Fruit fly (Drosophila melanogaster) whole organism, wandering third instar larva: ENCODE measurements around the gene CG43342.

ENCODE experiments used
- Abd-B ChIP-seq: fragments of >200 bp; optimal IDR thresholded peaks from 2 replicates; lab custom pipeline; 2017; ENCODE audit warnings: missing biosample characterization, missing genetic modification characterization
- CG32264 ChIP-seq: fragments of 200-800 bp; sonication (Bioruptor generic); optimal IDR thresholded peaks from 2 replicates; lab custom pipeline; 2016; ENCODE audit warnings: missing biosample characterization, missing genetic modification characterization
- CG9705 ChIP-seq: fragments of 200-800 bp; sonication (Bioruptor generic); optimal IDR thresholded peaks from 2 replicates; lab custom pipeline; 2018; ENCODE audit warnings: missing biosample characterization, mild to moderate bottlenecking, missing genetic modification characterization
- CrebA ChIP-seq: fragments of 200-800 bp; sonication (Bioruptor generic); optimal IDR thresholded peaks from 2 replicates; lab custom pipeline; 2016; ENCODE audit warnings: missing biosample characterization, mild to moderate bottlenecking, missing genetic modification characterization, borderline replicate concordance
- Dfd ChIP-seq: fragments of >200 bp; optimal IDR thresholded peaks from 2 replicates; lab custom pipeline; 2017; ENCODE audit warnings: missing biosample characterization, missing genetic modification characterization
- Dif ChIP-seq: fragments of 200-275, 200-300 bp; sonication (Bioruptor generic); optimal IDR thresholded peaks from 2 replicates; lab custom pipeline; 2018; ENCODE audit warnings: missing biosample characterization, missing genetic modification characterization; ENCODE audit not compliant: partially characterized antibody
- GATAd ChIP-seq: sonication (Bioruptor generic); optimal IDR thresholded peaks from 2 replicates; lab custom pipeline; 2016; ENCODE audit warnings: missing biosample characterization, missing genetic modification characterization
- HLH106 ChIP-seq: fragments of 200-800 bp; optimal IDR thresholded peaks from 3 replicates; lab custom pipeline; 2019; ENCODE audit warnings: missing biosample characterization, mild to moderate bottlenecking, missing genetic modification characterization, moderate library complexity
- Hnf4 ChIP-seq: fragments of 200-800 bp; sonication (Bioruptor generic); optimal IDR thresholded peaks from 2 replicates; lab custom pipeline; 2016; ENCODE audit warnings: missing biosample characterization, mild to moderate bottlenecking, missing genetic modification characterization
- Hr78 ChIP-seq: fragments of >200 bp; optimal IDR thresholded peaks from 2 replicates; lab custom pipeline; 2017; ENCODE audit warnings: missing biosample characterization, missing genetic modification characterization
- Hr83 ChIP-seq: fragments of 200-300 bp; sonication (Bioruptor generic); optimal IDR thresholded peaks from 2 replicates; lab custom pipeline; 2016; ENCODE audit warnings: missing biosample characterization, mild to moderate bottlenecking, missing genetic modification characterization, moderate library complexity; ENCODE audit not compliant: poor library complexity, severe bottlenecking
- Jra ChIP-seq: sonication (Bioruptor generic); optimal IDR thresholded peaks from 2 replicates; lab custom pipeline; 2016; ENCODE audit warnings: missing biosample characterization, missing genetic modification characterization
- Mio ChIP-seq: sonication (Bioruptor generic); optimal IDR thresholded peaks from 2 replicates; lab custom pipeline; 2016; ENCODE audit warnings: missing biosample characterization, missing genetic modification characterization
- Myc ChIP-seq: fragments of >200 bp; optimal IDR thresholded peaks from 2 replicates; lab custom pipeline; 2017
- N ChIP-seq: fragments of >200 bp; optimal IDR thresholded peaks from 2 replicates; lab custom pipeline; 2018; ENCODE audit warnings: missing biosample characterization, missing external identifiers, missing genetic modification characterization
- OdsH ChIP-seq: fragments of 200-800 bp; sonication (Bioruptor generic); optimal IDR thresholded peaks from 2 replicates; lab custom pipeline; 2016; ENCODE audit warnings: missing biosample characterization, mild to moderate bottlenecking, missing genetic modification characterization
- Rel ChIP-seq, 2 experiments: fragments of 200-800 bp; sonication (Bioruptor generic) in 1 of 2; optimal IDR thresholded peaks; 2 replicates in 1 of 2; 3 replicates in 1 of 2; lab custom pipeline; 2016 to 2019; ENCODE audit warnings: mild to moderate bottlenecking in 2 of 2, missing biosample characterization in 2 of 2, missing genetic modification characterization in 2 of 2, moderate library complexity in 1 of 2
- Sp1 ChIP-seq: fragments of 200-800 bp; sonication (Bioruptor generic); optimal IDR thresholded peaks from 3 replicates; lab custom pipeline; 2019; ENCODE audit warnings: missing biosample characterization, mild to moderate bottlenecking, missing genetic modification characterization, moderate library complexity
- Vsx2 ChIP-seq: fragments of 200-300, 225-300 bp; sonication (Bioruptor generic); optimal IDR thresholded peaks from 2 replicates; lab custom pipeline; 2018; ENCODE audit warnings: missing biosample characterization, missing genetic modification characterization; ENCODE audit not compliant: partially characterized antibody
- br ChIP-seq: fragments of 200-800 bp; sonication (Bioruptor generic); optimal IDR thresholded peaks from 2 replicates; lab custom pipeline; 2016; ENCODE audit warnings: missing biosample characterization, missing genetic modification characterization
- brk ChIP-seq: fragments of 200-800 bp; sonication (Bioruptor generic); optimal IDR thresholded peaks from 2 replicates; lab custom pipeline; 2016; ENCODE audit warnings: missing biosample characterization, mild to moderate bottlenecking, missing genetic modification characterization
- dl ChIP-seq, 2 experiments: fragments of 175-275, 200-275 bp in 1 of 2; fragments of 200-275 bp in 1 of 2; sonication (Bioruptor generic); optimal IDR thresholded peaks; lab custom pipeline; 2018; ENCODE audit warnings: mild to moderate bottlenecking in 2 of 2, missing biosample characterization in 2 of 2, missing genetic modification characterization in 2 of 2, moderate library complexity in 2 of 2; ENCODE audit not compliant: partially characterized antibody in 2 of 2, insufficient read depth in 1 of 2
- dmrt93B ChIP-seq: fragments of 200-800 bp; sonication (Bioruptor generic); optimal IDR thresholded peaks from 2 replicates; lab custom pipeline; 2018; ENCODE audit warnings: missing biosample characterization, mild to moderate bottlenecking, missing genetic modification characterization
- dsf ChIP-seq: sonication (Bioruptor generic); optimal IDR thresholded peaks from 2 replicates; lab custom pipeline; 2016; ENCODE audit warnings: missing biosample characterization, missing genetic modification characterization, borderline replicate concordance
- ey ChIP-seq: fragments of 200-800 bp; sonication (Bioruptor generic); optimal IDR thresholded peaks from 2 replicates; lab custom pipeline; 2016; ENCODE audit warnings: missing biosample characterization, missing genetic modification characterization
- foxo ChIP-seq, 2 experiments: fragments of 200-800 bp; sonication (Bioruptor generic); optimal IDR thresholded peaks; 2 replicates in 1 of 2; 3 replicates in 1 of 2; lab custom pipeline; 2016 to 2017; ENCODE audit warnings: missing biosample characterization in 2 of 2, missing genetic modification characterization in 2 of 2
- fru ChIP-seq: fragments of 200-800 bp; sonication (Bioruptor generic); optimal IDR thresholded peaks from 3 replicates; lab custom pipeline; 2016; ENCODE audit warnings: missing biosample characterization, mild to moderate bottlenecking, missing genetic modification characterization
- h ChIP-seq: fragments of 200-800 bp; sonication (Bioruptor generic); optimal IDR thresholded peaks from 3 replicates; lab custom pipeline; 2016; ENCODE audit warnings: missing biosample characterization, mild to moderate bottlenecking, missing genetic modification characterization
- jim ChIP-seq: fragments of 175-275, 200-325 bp; sonication (Bioruptor generic); optimal IDR thresholded peaks from 2 replicates; lab custom pipeline; 2016; ENCODE audit warnings: missing biosample characterization, mild to moderate bottlenecking, missing genetic modification characterization
- lola ChIP-seq: fragments of >200 bp; optimal IDR thresholded peaks from 2 replicates; lab custom pipeline; 2017; ENCODE audit warnings: missing biosample characterization, missing genetic modification characterization
- pan ChIP-seq: fragments of >200 bp; optimal IDR thresholded peaks from 2 replicates; lab custom pipeline; 2017
- psq ChIP-seq: fragments of 200-800 bp; sonication (Bioruptor generic); optimal IDR thresholded peaks from 3 replicates; lab custom pipeline; 2017; ENCODE audit warnings: missing biosample characterization, mild to moderate bottlenecking, missing genetic modification characterization, moderate library complexity
- rgr ChIP-seq: fragments of 200-800 bp; sonication (Bioruptor generic); optimal IDR thresholded peaks from 3 replicates; lab custom pipeline; 2016; ENCODE audit warnings: missing biosample characterization, mild to moderate bottlenecking, missing genetic modification characterization
- sage ChIP-seq: fragments of 200-800 bp; sonication (Bioruptor generic); optimal IDR thresholded peaks from 2 replicates; lab custom pipeline; 2016; ENCODE audit warnings: missing biosample characterization, mild to moderate bottlenecking, missing genetic modification characterization
- sv ChIP-seq: fragments of 200-800 bp; sonication (Bioruptor generic); optimal IDR thresholded peaks from 3 replicates; lab custom pipeline; 2016; ENCODE audit warnings: missing biosample characterization, missing genetic modification characterization
- tai ChIP-seq: sonication (Bioruptor generic); optimal IDR thresholded peaks from 2 replicates; lab custom pipeline; 2016; ENCODE audit warnings: missing biosample characterization, missing genetic modification characterization
- usp ChIP-seq: fragments of >200 bp; optimal IDR thresholded peaks from 2 replicates; lab custom pipeline; 2017; ENCODE audit warnings: missing biosample characterization, missing genetic modification characterization
- woc ChIP-seq: sonication (Bioruptor generic); optimal IDR thresholded peaks from 2 replicates; lab custom pipeline; 2016; ENCODE audit warnings: missing biosample characterization, mild to moderate bottlenecking, missing genetic modification characterization

Gene CG43342

DNA sequence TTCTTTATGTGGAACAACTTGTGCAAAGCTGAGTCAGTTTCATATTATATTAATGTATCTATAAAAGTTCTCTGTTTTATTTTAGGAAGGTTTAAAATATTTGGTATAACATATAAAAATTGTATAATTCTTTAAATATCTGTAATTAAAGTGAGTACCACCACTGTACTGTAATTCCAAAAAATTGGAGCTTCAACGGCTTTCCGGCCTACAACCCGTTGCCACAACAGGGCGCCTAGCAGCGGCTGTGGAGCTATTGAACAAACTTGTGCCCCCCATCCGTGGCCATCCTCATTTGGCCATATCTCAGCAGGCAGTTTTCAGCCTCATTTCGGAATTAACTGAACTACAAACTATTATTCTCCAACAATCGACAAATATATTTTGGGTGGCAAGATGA lies 24.5 kb downstream of the CG43342 start, which contains the start of gene CG13855:
CG13855 (plus strand) TSS at position 301 of the 400 bp plus-strand sequence.
- TF ChIP-seq Vsx2 (GFP tag; lab: Kevin White, UChicago) (no peak), dsf (GFP tag; lab: Kevin White, UChicago) (no peak), CG32264 (GFP tag; lab: Kevin White, UChicago) (no peak), Hnf4 (GFP tag; lab: Kevin White, UChicago) (no peak), sv (no peak), brk (GFP tag; lab: Kevin White, UChicago) (no peak), fru (GFP tag; lab: Kevin White, UChicago) (no peak), Myc (no peak), tai (GFP tag; lab: Kevin White, UChicago) (no peak), woc (GFP tag; lab: Kevin White, UChicago) (no peak), CG9705 (GFP tag; lab: Kevin White, UChicago) (no peak), Hr83 (no peak), dl (GFP tag; optimal IDR thresholded peaks at IDR 0.05; lab: Kevin White, UChicago; ENCODE audit: insufficient read depth in 1 of 2, partially characterized antibody in 2 of 2) (no peak), HLH106 (tag; lab: Kevin White, UChicago) (no peak), pan (no peak), psq (GFP tag; lab: Kevin White, UChicago) (no peak)

dm6 chr3R:22410537-22411360 lies 29.6 kb downstream of the CG43342 start, which contains the start of the genes CG13850 and lqfR:
TSS of gene CG13850 (minus strand) at chr3R:22410915.
TSS of gene lqfR (plus strand) at chr3R:22411301.
- TF ChIP-seq dsf (GFP tag; lab: Kevin White, UChicago), result peak; percentile 67
- no peak for TF ChIP-seq Rel (GFP tag; optimal IDR thresholded peaks at IDR 0.05; lab: Kevin White, UChicago)
- peak; percentile 48 for TF ChIP-seq Rel (tag; optimal IDR thresholded peaks at IDR 0.05; lab: Kevin White, UChicago)
- TF ChIP-seq psq (GFP tag; lab: Kevin White, UChicago), result peak; percentile 77
- peak; percentile 77 for TF ChIP-seq br
- no peak for TF ChIP-seq Dfd (GFP tag; lab: Kevin White, UChicago)
- peak; percentile 80 for TF ChIP-seq dmrt93B (GFP tag; lab: Kevin White, UChicago)
- TF ChIP-seq GATAd (GFP tag; lab: Kevin White, UChicago), result peak; percentile 41
- no peak for TF ChIP-seq N (GFP tag; lab: Kevin White, UChicago)
- TF ChIP-seq Myc, result peak; percentile 99
- TF ChIP-seq OdsH (GFP tag; lab: Kevin White, UChicago), result peak; percentile 76
- TF ChIP-seq tai (GFP tag; lab: Kevin White, UChicago), result no peak
- peak; percentile 59 for TF ChIP-seq CG9705 (GFP tag; lab: Kevin White, UChicago)
- TF ChIP-seq Hr83, result peak; percentile 59
- TF ChIP-seq Dif (GFP tag; lab: Kevin White, UChicago), result no peak
- no peak for TF ChIP-seq pan
- TF ChIP-seq usp (GFP tag; lab: Kevin White, UChicago), result no peak
- peak; percentile 75 for TF ChIP-seq Sp1 (GFP tag; lab: Kevin White, UChicago)
- no peak for TF ChIP-seq brk (GFP tag; lab: Kevin White, UChicago)
- TF ChIP-seq sv, result peak; percentile 79
- no peak for TF ChIP-seq jim (GFP tag; lab: Kevin White, UChicago)
- no peak for TF ChIP-seq CrebA
- TF ChIP-seq sage (GFP tag; lab: Kevin White, UChicago), result peak; percentile 44
- TF ChIP-seq lola, result no peak
- no peak for TF ChIP-seq Vsx2 (GFP tag; lab: Kevin White, UChicago)
- peak; percentile 86 for TF ChIP-seq fru (GFP tag; lab: Kevin White, UChicago)
- peak; percentile 85 for TF ChIP-seq Jra
- peak; percentile 38 for TF ChIP-seq Mio (GFP tag; lab: Kevin White, UChicago)
- peak; percentile 86 for TF ChIP-seq h
- TF ChIP-seq ey (GFP tag; lab: Kevin White, UChicago), result peak; percentile 75
- TF ChIP-seq HLH106 (tag; lab: Kevin White, UChicago), result peak; percentile 74
- peak; percentile 86 for TF ChIP-seq Hnf4 (GFP tag; lab: Kevin White, UChicago)
- TF ChIP-seq CG32264 (GFP tag; lab: Kevin White, UChicago), result peak; percentile 3
- TF ChIP-seq Hr78 (GFP tag; lab: Kevin White, UChicago), result no peak
- peak; percentile 80 for TF ChIP-seq rgr (GFP tag; lab: Kevin White, UChicago)
- no peak for TF ChIP-seq dl (GFP tag; optimal IDR thresholded peaks at IDR 0.05; lab: Kevin White, UChicago; ENCODE audit: insufficient read depth in 1 of 2, partially characterized antibody in 2 of 2)
- TF ChIP-seq woc (GFP tag; lab: Kevin White, UChicago), result peak; percentile 94
- TF ChIP-seq foxo (GFP tag; optimal IDR thresholded peaks at IDR 0.05; lab: Kevin White, UChicago), result peak in 1 of 2 experiments; percentile 85
- no peak for TF ChIP-seq Abd-B
- TF ChIP-seq, all 38 proteins: peak for 24
